Fruit fly (Drosophila melanogaster) whole organism, larva: Measurements from ENCODE around the gene Sry-delta.

Experiments
- noc ChIP-seq: fragments of 200-800 bp; sonication (Bioruptor generic); optimal IDR thresholded peaks from 3 replicates; lab custom pipeline; 2019; ENCODE audit warnings: missing biosample characterization, mild to moderate bottlenecking, missing genetic modification characterization, moderate library complexity

Gene Sry-delta

dm6 chr3R:30056592-30057135 is 13.5 kb downstream of the Sry-delta start, which contains the start of the genes CG7950 and Rpp14a:
Gene CG7950 (plus strand): TSS chr3R:30056859.
Gene Rpp14a (plus strand): TSS chr3R:30056859.
- peak; percentile 69 for TF ChIP-seq noc (tag; lab: Kevin White, UChicago)

DNA sequence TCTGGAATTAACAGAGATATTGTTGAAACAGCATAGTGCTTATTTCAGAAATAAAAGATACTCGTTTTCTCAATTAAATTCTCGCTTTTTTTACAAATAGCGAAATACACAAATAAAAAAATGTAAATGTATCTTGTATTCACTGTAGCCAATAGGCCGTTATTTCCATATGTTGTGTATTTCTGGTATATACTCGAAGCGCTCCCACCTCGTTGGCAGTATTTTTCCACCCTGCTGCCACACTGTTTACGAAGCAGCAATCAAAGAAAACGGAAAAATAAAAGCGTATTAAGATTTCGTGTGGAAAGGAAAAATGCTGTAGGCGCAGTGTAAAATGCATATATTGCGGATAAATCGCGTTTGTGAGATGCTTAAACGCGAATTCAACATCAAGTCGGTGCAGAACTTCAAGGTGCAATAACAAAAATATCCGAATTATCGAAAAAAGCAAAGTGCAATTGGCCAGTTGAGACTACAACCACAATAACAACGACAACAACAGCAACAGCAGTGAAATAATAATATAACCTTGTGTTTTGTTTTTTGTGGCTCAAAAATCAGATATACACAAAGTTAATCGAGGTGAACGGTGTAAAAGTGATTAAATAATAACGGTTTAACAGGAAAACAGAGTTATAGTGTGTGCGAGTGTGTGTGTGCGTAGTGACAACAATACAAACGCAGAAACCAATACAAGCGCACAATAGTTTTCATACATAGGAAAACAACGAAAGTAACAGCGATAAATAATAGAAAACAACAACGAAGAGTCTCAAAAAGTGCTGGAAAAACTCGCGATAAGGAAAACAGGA is 15.1 kb downstream of the Sry-delta start, which contains the start of gene sima:
sima (plus strand) TSS at position 255 of the 812 bp plus-strand sequence.
- TF ChIP-seq noc (tag; lab: Kevin White, UChicago): no peak

dm6 chr3R:30059944-30060343 is 16.8 kb downstream of the Sry-delta start:
- no peak for TF ChIP-seq noc (tag; lab: Kevin White, UChicago)

DNA sequence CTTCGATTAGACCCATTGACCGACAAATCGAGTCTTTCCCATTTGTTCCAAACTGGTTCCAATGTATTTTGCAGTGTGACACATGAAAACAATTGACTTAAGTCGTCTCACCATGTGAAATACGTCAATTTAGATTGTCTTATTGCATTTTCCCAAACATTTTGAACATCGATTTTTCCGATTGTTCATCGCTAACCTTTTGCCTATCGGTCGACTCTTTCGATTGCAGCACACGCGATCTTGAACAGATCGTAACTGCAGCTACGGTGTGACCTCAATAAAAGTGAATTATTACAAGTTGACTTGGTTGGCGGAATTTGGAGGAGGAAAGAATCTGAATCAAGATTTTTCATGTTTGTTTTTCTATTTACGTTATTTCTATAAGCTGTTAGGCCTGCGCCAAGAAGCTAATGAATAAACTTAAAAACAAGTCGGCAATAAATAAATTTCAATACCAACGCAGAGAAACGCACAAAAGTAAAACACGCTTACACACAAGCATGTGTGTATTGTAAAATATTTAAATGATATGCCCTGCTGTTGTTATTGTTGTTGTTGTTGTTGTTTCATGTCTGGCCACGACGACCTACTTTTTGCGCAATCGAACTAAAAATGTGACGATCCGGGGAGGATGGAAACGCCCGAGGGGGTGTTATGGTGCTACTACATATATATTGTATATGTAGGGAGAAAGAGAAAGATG is 17.5 kb downstream of the Sry-delta start:
- no peak for TF ChIP-seq noc (tag; lab: Kevin White, UChicago)

DNA sequence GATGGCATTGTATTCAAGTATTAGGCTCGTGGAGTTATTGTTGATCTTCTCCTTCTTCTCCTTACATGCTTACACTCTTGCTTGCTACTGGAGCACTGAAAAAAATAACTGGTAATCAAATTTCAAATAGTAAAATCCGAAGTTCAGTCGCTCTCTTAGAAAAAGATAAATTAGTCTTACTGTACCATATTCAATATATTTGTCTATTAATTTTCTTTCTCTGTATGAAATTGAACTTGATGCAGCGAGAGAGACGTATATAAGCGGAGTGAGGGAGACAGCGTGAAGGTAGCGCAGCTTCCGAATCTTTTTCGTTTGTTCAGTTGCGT is 18.0 kb downstream of the Sry-delta start:
- TF ChIP-seq noc (tag; lab: Kevin White, UChicago): peak; percentile 56

DNA sequence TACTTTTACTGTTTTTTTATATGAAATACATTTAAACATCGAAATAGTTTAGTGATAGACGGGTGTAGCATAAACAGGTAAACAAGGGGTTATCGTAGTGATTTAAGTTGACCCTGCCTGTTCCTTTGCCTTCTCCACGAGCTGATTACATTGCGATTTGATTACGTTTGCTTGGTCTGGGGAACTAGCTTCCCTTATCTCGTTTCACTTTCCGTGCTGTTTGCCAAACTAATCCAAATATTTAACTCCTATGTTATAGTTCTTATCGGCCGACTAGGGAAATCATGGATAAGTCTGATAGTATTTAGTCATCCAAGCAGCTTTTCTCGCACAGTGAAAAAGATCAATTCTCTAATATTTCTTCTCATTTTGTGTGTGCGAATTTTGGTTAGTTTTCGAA is 18.8 kb downstream of the Sry-delta start:
- no peak for TF ChIP-seq noc (tag; lab: Kevin White, UChicago)

DNA sequence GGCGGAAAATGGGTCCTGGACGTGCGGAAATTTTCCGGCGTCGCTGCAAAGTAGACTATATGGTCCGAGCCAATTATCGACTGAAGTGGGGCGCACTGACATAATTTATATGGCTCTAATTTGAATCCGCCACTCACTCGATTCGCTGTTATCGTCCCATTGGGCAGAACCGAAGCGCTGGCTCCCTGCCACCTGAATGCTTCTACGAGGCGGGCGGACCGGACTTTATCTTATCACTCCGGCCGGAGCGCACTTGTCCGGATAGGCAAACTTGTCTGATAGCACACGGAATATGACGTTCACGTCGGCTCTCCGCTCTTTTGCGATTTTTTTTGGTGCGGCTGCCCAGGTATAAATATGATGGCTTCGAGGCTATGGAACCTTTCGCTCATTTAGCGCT is 19.4 kb downstream of the Sry-delta start:
- peak; percentile 65 for TF ChIP-seq noc (tag; lab: Kevin White, UChicago)

dm6 chr3R:30063704-30064103 is 20.6 kb downstream of the Sry-delta start:
- TF ChIP-seq noc (tag; lab: Kevin White, UChicago): no peak

DNA sequence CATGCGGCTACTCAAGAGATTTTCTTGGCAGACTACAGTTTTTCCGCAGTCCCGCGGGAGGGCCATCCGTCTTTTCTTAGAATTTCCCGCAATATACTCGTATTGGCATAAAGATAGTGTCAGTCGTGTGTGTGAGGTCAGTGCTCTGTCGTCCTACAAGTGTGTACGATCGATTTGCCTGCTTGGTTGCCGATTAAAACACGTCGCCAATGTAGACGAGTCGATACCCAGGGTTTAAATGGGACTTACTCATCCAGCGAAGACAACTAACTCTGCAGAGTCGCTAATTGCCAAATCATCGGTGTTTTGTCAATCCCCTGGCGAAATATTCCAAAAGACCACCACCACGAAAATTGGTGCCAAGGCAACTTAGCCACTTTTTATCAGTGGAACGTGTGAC is 22.9 kb downstream of the Sry-delta start:
- no peak for TF ChIP-seq noc (tag; lab: Kevin White, UChicago)

dm6 chr3R:30070198-30070597 is 27.1 kb downstream of the Sry-delta start:
- TF ChIP-seq noc (tag; lab: Kevin White, UChicago): no peak

- no peak for TF ChIP-seq noc (tag; lab: Kevin White, UChicago)
Observed at dm6 chr3R:30071827-30072226, 28.7 kb downstream of the Sry-delta start.

DNA sequence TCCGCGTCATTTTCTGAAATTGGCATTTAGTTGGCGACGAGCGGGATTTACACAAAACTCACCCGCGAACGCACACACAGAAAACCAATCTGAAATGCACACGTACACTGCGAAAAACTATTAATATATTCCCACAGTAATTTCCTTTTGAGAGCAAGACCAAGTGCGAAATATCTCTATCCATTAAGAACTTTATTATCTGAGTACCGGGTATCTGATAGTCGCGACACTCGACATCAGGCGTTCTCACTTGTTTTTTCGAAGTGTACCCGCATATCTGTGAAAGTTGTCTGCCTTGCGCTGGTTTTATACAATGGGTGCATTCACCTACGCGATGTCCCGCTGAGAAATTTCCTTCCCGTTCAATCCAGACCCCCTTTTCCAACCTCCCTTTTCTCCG is 32.9 kb downstream of the Sry-delta start:
- TF ChIP-seq noc (tag; lab: Kevin White, UChicago): no peak

- no peak for TF ChIP-seq noc (tag; lab: Kevin White, UChicago)
Observed at dm6 chr3R:30083215-30083614, 40.1 kb downstream of the Sry-delta start.

dm6 chr3R:30084137-30084536 is 41.0 kb downstream of the Sry-delta start:
- peak; percentile 20 for TF ChIP-seq noc (tag; lab: Kevin White, UChicago)

- TF ChIP-seq noc (tag; lab: Kevin White, UChicago): no peak
Observed at dm6 chr3R:30090261-30091006, 47.3 kb downstream of the Sry-delta start.
